Worm (Caenorhabditis elegans): ENCODE results near the gene pgl-1.

pgl-1 gene

DNA sequence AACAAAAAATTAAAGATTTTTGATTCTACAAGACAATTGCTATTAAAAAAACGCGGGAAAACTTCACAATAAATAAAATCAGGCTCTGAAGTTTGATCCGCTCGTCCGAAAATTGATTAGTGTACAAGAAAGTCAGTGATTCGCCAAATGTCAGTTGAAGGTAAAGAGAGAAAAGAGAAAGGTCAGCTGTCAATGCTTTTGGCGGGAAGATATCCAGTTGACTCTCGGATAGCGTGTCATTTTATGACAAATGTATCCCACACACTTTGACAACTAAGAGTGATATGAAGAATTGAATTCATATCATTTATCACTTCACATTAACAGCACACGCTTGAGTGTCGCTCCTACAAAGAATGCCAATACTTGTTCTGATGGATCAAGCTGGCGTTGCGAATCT, 30.3 kb downstream of the pgl-1 start:
- TF ChIP-seq R02D3.7 (tag; optimal IDR thresholded peaks at IDR 0.05), result no peak
- no peak for TF ChIP-seq F49E8.2 (tag; optimal IDR thresholded peaks at IDR 0.05; ENCODE audit: borderline replicate concordance)
- no peak for TF ChIP-seq lir-3 (tag; optimal IDR thresholded peaks at IDR 0.05)
- peak in 1 of 2 experiments; percentile 73 for TF ChIP-seq unc-62 (GFP tag; optimal IDR thresholded peaks at IDR 0.05 in 1 of 2)
- TF ChIP-seq unc-62 (tag; optimal IDR thresholded peaks at IDR 0.05), result no peak
- no peak for TF ChIP-seq zfp-3 (GFP tag; conservative IDR thresholded peaks at IDR 0.05)
- peak; percentile 32 for TF ChIP-seq nhr-11 (tag; optimal IDR thresholded peaks at IDR 0.05)
- no peak for TF ChIP-seq zip-11 (GFP tag; IDR thresholded peaks at IDR 0.05)
- peak; percentile 57 for TF ChIP-seq aha-1 (tag)
- no peak for TF ChIP-seq hmg-1.1 (GFP tag; IDR thresholded peaks at IDR 0.05)
- TF ChIP-seq nhr-6 (tag; optimal IDR thresholded peaks at IDR 0.05), result no peak
- no peak for TF ChIP-seq set-16 (GFP tag; IDR thresholded peaks at IDR 0.05)

- TF ChIP-seq aha-1 (tag) (peak; percentile 14), madf-9 (GFP tag; conservative IDR thresholded peaks at IDR 0.05) (no peak), fkh-10 (GFP tag; optimal IDR thresholded peaks at IDR 0.05) (peak; percentile 59)
These were observed 36.0 kb downstream of the pgl-1 start for ce11 chrIV:6941101-6941500.

DNA sequence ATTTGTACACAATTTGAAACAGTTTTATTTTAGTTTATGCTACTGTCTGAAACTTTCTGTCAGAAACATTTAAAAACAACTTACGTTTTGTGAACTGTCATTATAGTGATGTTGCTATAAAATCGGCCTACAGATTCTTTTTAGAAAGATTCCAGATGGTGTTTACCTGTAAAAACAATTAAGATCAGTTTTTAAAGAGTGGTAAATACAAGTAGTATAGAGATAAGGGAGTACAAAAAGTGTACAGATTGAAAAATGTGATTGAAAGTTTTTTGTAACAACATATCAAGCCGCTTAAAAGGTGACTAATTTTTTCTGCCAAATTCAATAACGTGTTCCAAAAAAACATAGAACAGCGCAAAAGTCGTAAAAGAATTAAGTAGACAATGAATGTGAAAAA, 39.6 kb downstream of the pgl-1 start, which contains the start of gene npr-12:
Gene npr-12 (minus strand): TSS at position 101 of the 400 bp plus-strand sequence.
- TF ChIP-seq nhr-25 (tag; optimal IDR thresholded peaks at IDR 0.05; ENCODE audit: borderline replicate concordance, insufficient read depth), result no peak
- no peak for TF ChIP-seq dpl-1 (GFP tag; optimal IDR thresholded peaks at IDR 0.05)
- TF ChIP-seq tra-1 (GFP tag; IDR thresholded peaks at IDR 0.05), result no peak
- TF ChIP-seq dve-1 (tag; optimal IDR thresholded peaks at IDR 0.05; ENCODE audit: insufficient read depth), result no peak
- no peak for TF ChIP-seq lin-1 (GFP tag; IDR thresholded peaks at IDR 0.05)
- TF ChIP-seq zip-2 (tag; optimal IDR thresholded peaks at IDR 0.05), result no peak
- no peak for TF ChIP-seq nhr-77 (tag; optimal IDR thresholded peaks at IDR 0.05)
- TF ChIP-seq aly-2 (tag; optimal IDR thresholded peaks at IDR 0.05), result no peak
- TF ChIP-seq daf-19 (GFP tag; conservative IDR thresholded peaks at IDR 0.05), result no peak
- no peak for TF ChIP-seq hmg-1.1 (GFP tag; IDR thresholded peaks at IDR 0.05)
- TF ChIP-seq F26F4.8 (GFP tag; conservative IDR thresholded peaks at IDR 0.05), result no peak
- no peak for TF ChIP-seq fkh-10 (GFP tag; optimal IDR thresholded peaks at IDR 0.05)
- no peak for TF ChIP-seq ceh-32 (tag; optimal IDR thresholded peaks at IDR 0.05; ENCODE audit: poor library complexity)
- no peak for TF ChIP-seq Y48G9A.11 (GFP tag; IDR thresholded peaks at IDR 0.05)
- TF ChIP-seq ceh-44 (GFP tag; IDR thresholded peaks at IDR 0.05), result no peak
- TF ChIP-seq Y105C5A.15 (GFP tag; IDR thresholded peaks at IDR 0.05), result no peak

ce11 chrIV:6928417-6928816, 48.7 kb downstream of the pgl-1 start, which contains the start of gene cest-6:
cest-6 (minus strand) TSS chrIV:6928517.
- TF ChIP-seq dmd-6 (GFP tag; IDR thresholded peaks at IDR 0.05), result no peak
- peak; percentile 2 for TF ChIP-seq pqm-1 (tag; optimal IDR thresholded peaks at IDR 0.05)
- TF ChIP-seq egl-27 (tag; optimal IDR thresholded peaks at IDR 0.05), result no peak
- no peak for TF ChIP-seq hmg-1.1 (GFP tag; IDR thresholded peaks at IDR 0.05)
- TF ChIP-seq R02D3.7 (tag; optimal IDR thresholded peaks at IDR 0.05), result no peak
- no peak for TF ChIP-seq ceh-32 (tag; optimal IDR thresholded peaks at IDR 0.05; ENCODE audit: poor library complexity)
- TF ChIP-seq nhr-77 (tag; optimal IDR thresholded peaks at IDR 0.05), result no peak
- no peak for TF ChIP-seq ceh-82 (tag; optimal IDR thresholded peaks at IDR 0.05)

ce11 chrIV:6925520-6925919, 51.6 kb downstream of the pgl-1 start:
- TF ChIP-seq nhr-6 (tag; optimal IDR thresholded peaks at IDR 0.05), result no peak
- no peak for TF ChIP-seq daf-8 (GFP tag; IDR thresholded peaks at IDR 0.05)
- TF ChIP-seq lim-7 (GFP tag; IDR thresholded peaks at IDR 0.05), result no peak
- TF ChIP-seq spr-3 (GFP tag; optimal IDR thresholded peaks at IDR 0.05), result no peak
- no peak for TF ChIP-seq daf-12 (tag; optimal IDR thresholded peaks at IDR 0.05)
- TF ChIP-seq nhr-11 (tag; optimal IDR thresholded peaks at IDR 0.05), result no peak
- no peak for TF ChIP-seq nhr-111 (GFP tag; optimal IDR thresholded peaks at IDR 0.05)
- TF ChIP-seq nhr-76 (tag; optimal IDR thresholded peaks at IDR 0.05), result no peak
- TF ChIP-seq vab-7 (GFP tag; IDR thresholded peaks at IDR 0.05), result no peak
- TF ChIP-seq Y75B8A.6 (GFP tag; IDR thresholded peaks at IDR 0.05), result no peak
- no peak for TF ChIP-seq daf-16 (GFP tag; optimal IDR thresholded peaks at IDR 0.05)
- no peak for TF ChIP-seq daf-16 (tag; optimal IDR thresholded peaks at IDR 0.05)
- TF ChIP-seq unc-62 (GFP tag; optimal IDR thresholded peaks at IDR 0.05 in 1 of 2), result no peak
- no peak for TF ChIP-seq unc-62 (tag; optimal IDR thresholded peaks at IDR 0.05)
- TF ChIP-seq gei-8 (GFP tag; optimal IDR thresholded peaks at IDR 0.05), result no peak
